Fruit fly (Drosophila melanogaster) Kc167 (cell line): Measurements from ENCODE around the gene nonC.
A peak's percentile ranks its signal among the peaks of the same experiment; 100 is the strongest.

ENCODE experiments used
- Myc ChIP-seq: fragments of >200 bp; optimal IDR thresholded peaks from 2 replicates; lab custom pipeline; 2017; ENCODE audit warnings: missing external identifiers
- Sin3A ChIP-seq: fragments of >200 bp; optimal IDR thresholded peaks from 2 replicates; lab custom pipeline; 2018; ENCODE audit warnings: missing external identifiers
- h ChIP-seq: fragments of >200 bp; optimal IDR thresholded peaks from 3 replicates; lab custom pipeline; 2018; ENCODE audit warnings: missing external identifiers
- insv ChIP-seq: fragments of >200 bp; optimal IDR thresholded peaks from 3 replicates; lab custom pipeline; 2018; ENCODE audit warnings: missing external identifiers
- psq ChIP-seq: fragments of >200 bp; optimal IDR thresholded peaks from 2 replicates; lab custom pipeline; 2017; ENCODE audit warnings: missing external identifiers
- ttk ChIP-seq: sonication (Bioruptor generic); optimal IDR thresholded peaks from 2 replicates; lab custom pipeline; 2017; ENCODE audit warnings: missing external identifiers

DNA sequence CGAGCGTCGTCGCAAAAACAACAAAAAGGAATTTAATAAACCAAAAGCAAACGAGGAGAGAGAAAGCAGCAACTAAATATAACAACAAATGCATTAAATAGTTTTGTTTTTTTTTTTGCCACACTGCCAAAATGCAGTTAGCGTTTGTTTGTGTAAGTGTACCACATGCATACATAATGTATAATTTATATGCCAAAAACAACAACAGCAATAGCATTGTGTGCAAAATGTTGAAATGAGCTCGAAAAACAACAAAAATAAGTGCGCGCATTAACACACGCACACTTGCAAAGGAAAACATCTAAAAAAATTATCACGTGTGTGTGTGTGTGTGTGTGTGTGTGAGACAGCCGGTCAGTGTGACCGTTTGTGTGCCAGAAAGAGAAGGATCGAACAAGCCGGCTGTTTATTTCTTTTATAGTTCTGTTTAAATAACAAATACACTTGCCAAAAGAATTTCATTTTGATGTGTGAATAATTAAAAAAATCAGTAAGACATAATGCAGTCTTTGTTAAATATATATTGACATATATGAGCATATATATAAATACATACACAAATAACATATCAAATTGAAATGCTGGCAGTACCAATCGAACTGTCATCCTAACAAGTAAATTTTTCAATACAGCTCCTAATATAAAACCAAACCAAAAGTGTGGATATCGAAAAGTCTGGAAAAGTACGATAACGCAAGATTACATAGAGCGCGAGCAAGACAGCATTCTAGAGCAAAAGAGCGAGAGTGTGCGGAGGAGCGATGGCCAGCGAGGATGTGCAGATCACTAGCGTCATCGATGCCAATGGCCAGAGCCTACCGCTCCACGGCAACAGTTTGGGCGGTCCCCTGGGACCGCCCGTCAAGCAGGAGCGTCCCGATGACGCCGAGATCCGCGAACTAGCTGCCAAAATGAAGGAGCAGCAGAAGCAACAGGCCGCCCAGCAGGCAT lies 44.6 kb downstream of the nonC start:
- TF ChIP-seq Sin3A (lab: Kevin White, UChicago) = no peak
- no peak for TF ChIP-seq h (lab: Kevin White, UChicago)
- TF ChIP-seq ttk (lab: Kevin White, UChicago) = peak; percentile 95
- no peak for TF ChIP-seq psq (lab: Kevin White, UChicago)
- TF ChIP-seq Myc (lab: Kevin White, UChicago) = no peak
- no peak for TF ChIP-seq insv
